Fruit fly (Drosophila melanogaster) whole organism, embryonic: ENCODE data around the gene CG7058.

ENCODE experiments used
- CG13296 ChIP-seq: fragments of 200-800 bp; sonication (Bioruptor generic); optimal IDR thresholded peaks from 3 replicates; lab custom pipeline; 2018; ENCODE audit warnings: missing biosample characterization, mild to moderate bottlenecking, missing genetic modification characterization
- CG14441 ChIP-seq: fragments of 200-800 bp; sonication (Bioruptor generic); IDR thresholded peaks from 2 replicates; pipeline ENCODE4 v1.3.6; 2022; ENCODE audit warnings: missing biosample characterization, missing genetic modification characterization
- CG14965 ChIP-seq: fragments of 200-800 bp; sonication (Bioruptor generic); optimal IDR thresholded peaks from 2 replicates; lab custom pipeline; 2016; ENCODE audit warnings: missing biosample characterization, missing genetic modification characterization, borderline replicate concordance
- CG17912 ChIP-seq: fragments of 200-800 bp; sonication (Bioruptor generic); optimal IDR thresholded peaks from 2 replicates; lab custom pipeline; 2018; ENCODE audit warnings: missing biosample characterization, mild to moderate bottlenecking, missing genetic modification characterization
- CG4360 ChIP-seq: fragments of 200-800 bp; sonication (Bioruptor generic); IDR thresholded peaks from 2 replicates; pipeline ENCODE4 v1.3.6; 2022; ENCODE audit warnings: missing biosample characterization, missing genetic modification characterization
- Dfd ChIP-seq, 2 experiments: fragments of >200 bp; optimal IDR thresholded peaks; 2 replicates each; lab custom pipeline; 2017; ENCODE audit warnings: missing biosample characterization in 2 of 2, missing genetic modification characterization in 2 of 2
- PHDP ChIP-seq: fragments of 200-800 bp; sonication (Bioruptor generic); optimal IDR thresholded peaks from 3 replicates; lab custom pipeline; 2018; ENCODE audit warnings: missing biosample characterization, mild to moderate bottlenecking, missing genetic modification characterization, moderate library complexity
- Sin3A ChIP-seq: fragments of >200 bp; optimal IDR thresholded peaks from 2 replicates; lab custom pipeline; 2018
- dmrt99B ChIP-seq: fragments of 200-800 bp; sonication (Bioruptor generic); optimal IDR thresholded peaks from 2 replicates; lab custom pipeline; 2018; ENCODE audit warnings: missing biosample characterization, mild to moderate bottlenecking, missing genetic modification characterization, moderate library complexity
- ems ChIP-seq: fragments of 200-800 bp; sonication (Bioruptor generic); optimal IDR thresholded peaks from 3 replicates; lab custom pipeline; 2016; ENCODE audit warnings: missing biosample characterization, missing genetic modification characterization
- hkb ChIP-seq, 2 experiments: fragments of 200-800 bp in 1 of 2; fragments of >200 bp in 1 of 2; sonication (Bioruptor generic) in 1 of 2; IDR thresholded peaks in 1 of 2; optimal IDR thresholded peaks in 1 of 2; 2 replicates each; pipeline versions ENCODE4 v1.3.6 to Lab custom; 2017 to 2022; ENCODE audit warnings: missing biosample characterization in 1 of 2, missing genetic modification characterization in 1 of 2
- pita ChIP-seq: fragments of 200-800 bp; sonication (Bioruptor generic); optimal IDR thresholded peaks from 2 replicates; lab custom pipeline; 2017; ENCODE audit warnings: missing biosample characterization, mild to moderate bottlenecking, missing genetic modification characterization
- shn ChIP-seq: fragments of 200-800 bp; sonication (Bioruptor generic); optimal IDR thresholded peaks from 3 replicates; lab custom pipeline; 2016; ENCODE audit warnings: missing biosample characterization, missing genetic modification characterization

dm6 chrX:18836315-18836714 is 29.8 kb downstream of the CG7058 start:
- TF ChIP-seq CG4360 (no peak), hkb (optimal IDR thresholded peaks at IDR 0.05; lab: Kevin White, UChicago) (no peak), hkb (GFP tag; IDR thresholded peaks at IDR 0.05; lab: Robert Waterston, UW) (no peak), CG17912 (no peak), CG14441 (GFP tag; lab: Robert Waterston, UW) (no peak), dmrt99B (no peak), Sin3A (lab: Kevin White, UChicago) (no peak), shn (GFP tag; lab: Kevin White, UChicago) (no peak), Dfd (GFP tag; optimal IDR thresholded peaks at IDR 0.05; lab: Kevin White, UChicago) (no peak), pita (GFP tag; lab: Kevin White, UChicago) (no peak), ems (no peak), CG13296 (GFP tag; lab: Kevin White, UChicago) (no peak), CG14965 (GFP tag; lab: Kevin White, UChicago) (no peak), PHDP (tag; lab: Kevin White, UChicago) (no peak)
